Worm (Caenorhabditis elegans) whole organism, L2 larva: ENCODE data around the gene F55G7.4.

Experiments
- F13H6.1 ChIP-seq: sonication (generic microtip); optimal IDR thresholded peaks from 2 replicates; lab custom pipeline; 2016; ENCODE audit warnings: missing genetic modification characterization, missing compliant biosample characterization
- Y55F3AM.14 ChIP-seq: fragments of 200-800 bp; sonication (Bioruptor generic); optimal IDR thresholded peaks from 2 replicates; lab custom pipeline; 2018; ENCODE audit warnings: mild to moderate bottlenecking, missing genetic modification characterization, missing compliant biosample characterization
- ZK546.5 ChIP-seq: sonication (generic microtip); optimal IDR thresholded peaks from 2 replicates; lab custom pipeline; 2017; ENCODE audit warnings: missing biosample characterization, missing genetic modification characterization
- alr-1 ChIP-seq: fragments of 150-350 bp; optimal IDR thresholded peaks from 2 replicates; lab custom pipeline; 2014; ENCODE audit warnings: missing biosample characterization, missing genetic modification characterization
- aly-2 ChIP-seq: fragments of 150-350 bp; optimal IDR thresholded peaks from 2 replicates; lab custom pipeline; 2014; ENCODE audit warnings: missing biosample characterization, missing genetic modification characterization
- ama-1 ChIP-seq: fragments of 150-350 bp; optimal IDR thresholded peaks from 2 replicates; lab custom pipeline; 2018; ENCODE audit warnings: inconsistent platforms
- ceh-16 ChIP-seq: fragments of 150-350 bp; optimal IDR thresholded peaks from 2 replicates; lab custom pipeline; 2014; ENCODE audit warnings: missing biosample characterization, missing genetic modification characterization
- ceh-82 ChIP-seq: fragments of 150-350 bp; optimal IDR thresholded peaks from 2 replicates; lab custom pipeline; 2014; ENCODE audit warnings: missing biosample characterization, missing genetic modification characterization
- egl-27 ChIP-seq: sonication (generic microtip); optimal IDR thresholded peaks from 3 replicates; lab custom pipeline; 2017; ENCODE audit warnings: missing biosample characterization, missing genetic modification reagents, missing genetic modification characterization
- elt-1 ChIP-seq: fragments of 150-350 bp; optimal IDR thresholded peaks from 2 replicates; lab custom pipeline; 2014; ENCODE audit warnings: missing biosample characterization, missing genetic modification characterization
- elt-3 ChIP-seq: sonication (generic microtip); optimal IDR thresholded peaks from 2 replicates; lab custom pipeline; 2017; ENCODE audit warnings: missing biosample characterization, missing genetic modification characterization
- fos-1 ChIP-seq: fragments of 150-350 bp; optimal IDR thresholded peaks from 2 replicates; lab custom pipeline; 2014; ENCODE audit warnings: missing biosample characterization, missing genetic modification characterization
- gmeb-1 ChIP-seq: fragments of 150-350 bp; optimal IDR thresholded peaks from 2 replicates; lab custom pipeline; 2014; ENCODE audit warnings: missing biosample characterization, missing genetic modification characterization
- lin-13 ChIP-seq: fragments of 150-350 bp; optimal IDR thresholded peaks from 2 replicates; lab custom pipeline; 2014; ENCODE audit warnings: missing biosample characterization, missing genetic modification reagents, missing genetic modification characterization
- lin-39 ChIP-seq: fragments of 150-350 bp; optimal IDR thresholded peaks from 2 replicates; lab custom pipeline; 2014; ENCODE audit warnings: missing biosample characterization, missing genetic modification reagents, missing genetic modification characterization
- mdl-1 ChIP-seq, 2 experiments: fragments of 150-350 bp in 1 of 2; sonication (generic microtip) in 1 of 2; optimal IDR thresholded peaks; 2 replicates each; lab custom pipeline; 2017; ENCODE audit warnings: missing biosample characterization in 2 of 2, missing genetic modification characterization in 2 of 2
- nhr-11 ChIP-seq: fragments of 150-350 bp; optimal IDR thresholded peaks from 2 replicates; lab custom pipeline; 2014; ENCODE audit warnings: missing biosample characterization, missing genetic modification characterization
- nhr-21 ChIP-seq: fragments of 150-350 bp; optimal IDR thresholded peaks from 2 replicates; lab custom pipeline; 2014; ENCODE audit warnings: missing biosample characterization, missing genetic modification characterization
- nhr-23 ChIP-seq: fragments of 150-350 bp; optimal IDR thresholded peaks from 2 replicates; lab custom pipeline; 2014; ENCODE audit warnings: missing biosample characterization, missing genetic modification reagents, missing genetic modification characterization
- nhr-237 ChIP-seq: fragments of 150-350 bp; optimal IDR thresholded peaks from 2 replicates; lab custom pipeline; 2014; ENCODE audit warnings: missing biosample characterization, missing genetic modification characterization
- nhr-25 ChIP-seq: fragments of 150-350 bp; sonication (generic microtip); optimal IDR thresholded peaks from 3 replicates; lab custom pipeline; 2014; ENCODE audit warnings: missing biosample characterization, missing genetic modification characterization
- nhr-6 ChIP-seq: fragments of 150-350 bp; optimal IDR thresholded peaks from 2 replicates; lab custom pipeline; 2014; ENCODE audit warnings: missing biosample characterization, missing genetic modification characterization
- nhr-77 ChIP-seq: fragments of 150-350 bp; optimal IDR thresholded peaks from 2 replicates; lab custom pipeline; 2014; ENCODE audit warnings: missing biosample characterization, missing genetic modification characterization
- peb-1 ChIP-seq: fragments of 150-350 bp; optimal IDR thresholded peaks from 2 replicates; lab custom pipeline; 2014; ENCODE audit warnings: missing biosample characterization, missing genetic modification characterization
- sem-4 ChIP-seq: fragments of 150-350 bp; optimal IDR thresholded peaks from 2 replicates; lab custom pipeline; 2014; ENCODE audit warnings: missing biosample characterization, missing genetic modification reagents, missing genetic modification characterization
- skn-1 ChIP-seq: sonication (generic microtip); optimal IDR thresholded peaks from 2 replicates; lab custom pipeline; 2017; ENCODE audit warnings: missing biosample characterization, missing genetic modification characterization
- sma-3 ChIP-seq: sonication (generic microtip); optimal IDR thresholded peaks from 2 replicates; lab custom pipeline; 2016; ENCODE audit warnings: missing genetic modification reagents, missing genetic modification characterization, missing compliant biosample characterization
- unc-39 ChIP-seq: fragments of 150-350 bp; optimal IDR thresholded peaks from 2 replicates; lab custom pipeline; 2014; ENCODE audit warnings: missing biosample characterization, missing genetic modification characterization
- unc-55 ChIP-seq: fragments of 150-350 bp; sonication (generic microtip); optimal IDR thresholded peaks from 3 replicates; lab custom pipeline; 2014; ENCODE audit warnings: missing biosample characterization, missing genetic modification reagents, missing genetic modification characterization
- unc-62 ChIP-seq: fragments of 150-350 bp; optimal IDR thresholded peaks from 2 replicates; lab custom pipeline; 2014; ENCODE audit warnings: missing biosample characterization, missing genetic modification reagents, missing genetic modification characterization
- zag-1 ChIP-seq: fragments of 150-350 bp; optimal IDR thresholded peaks from 2 replicates; lab custom pipeline; 2014; ENCODE audit warnings: missing biosample characterization, missing genetic modification characterization
- ztf-1 ChIP-seq: fragments of 200-800 bp; sonication (Bioruptor generic); conservative IDR thresholded peaks from 2 replicates; pipeline ENCODE4 v1.3.6; 2022; ENCODE audit warnings: missing genetic modification characterization, missing compliant biosample characterization
- ztf-11 ChIP-seq: sonication (generic microtip); optimal IDR thresholded peaks from 2 replicates; lab custom pipeline; 2017; ENCODE audit warnings: missing biosample characterization, missing genetic modification characterization
- ztf-4 ChIP-seq: fragments of 150-350 bp; optimal IDR thresholded peaks from 2 replicates; lab custom pipeline; 2014; ENCODE audit warnings: missing biosample characterization, missing genetic modification characterization

F55G7.4 gene

ce11 chrX:11927585-11927984 is at the start of gene F55G7.4:
Gene F55G7.4, plus strand, starts transcription at chrX:11927885.
- TF ChIP-seq nhr-23 (tag; lab: Kevin White, UChicago) (no peak), nhr-77 (tag; lab: Kevin White, UChicago) (no peak)

ce11 chrX:11878109-11878508 is 49.6 kb upstream of the F55G7.4 start, which contains the start of gene Y62H9A.2:
Gene Y62H9A.2, minus strand, starts transcription at chrX:11878209.
- TF ChIP-seq alr-1 (tag; lab: Kevin White, UChicago): no peak
- TF ChIP-seq skn-1: no peak
- no peak for TF ChIP-seq nhr-6 (tag; lab: Kevin White, UChicago)
- no peak for TF ChIP-seq Y55F3AM.14 (GFP tag; lab: Kevin White, UChicago)
- TF ChIP-seq, all 48 proteins: peak for 0

ce11 chrX:11879871-11880270 is 47.8 kb upstream of the F55G7.4 start, which contains the start of the genes Y62H9A.3 and Y62H9A.4:
Gene Y62H9A.3, minus strand, starts transcription at chrX:11879971.
Gene Y62H9A.4, plus strand, starts transcription at chrX:11880126.
- TF ChIP-seq ztf-1 (GFP tag; lab: Robert Waterston, UW): no peak
- no peak for TF ChIP-seq fos-1 (tag; lab: Kevin White, UChicago)
- TF ChIP-seq zag-1: no peak
- no peak for TF ChIP-seq aly-2 (tag; lab: Kevin White, UChicago)
- no peak for TF ChIP-seq ztf-4 (tag; lab: Kevin White, UChicago)
- no peak for TF ChIP-seq nhr-6 (tag; lab: Kevin White, UChicago)
- no peak for TF ChIP-seq ztf-11 (tag; lab: Kevin White, UChicago)
- TF ChIP-seq peb-1 (tag; lab: Kevin White, UChicago): no peak
- no peak for TF ChIP-seq nhr-21
- no peak for TF ChIP-seq Y55F3AM.14 (GFP tag; lab: Kevin White, UChicago)
- TF ChIP-seq ceh-16 (tag; lab: Kevin White, UChicago): no peak
- TF ChIP-seq mdl-1 (tag; optimal IDR thresholded peaks at IDR 0.05; lab: Kevin White, UChicago): no peak
- no peak for TF ChIP-seq sem-4 (tag; lab: Kevin White, UChicago)
- TF ChIP-seq lin-13: no peak
- no peak for TF ChIP-seq nhr-11 (tag; lab: Kevin White, UChicago)
- TF ChIP-seq unc-55 (GFP tag; lab: Kevin White, UChicago): no peak
- no peak for TF ChIP-seq elt-1 (tag; lab: Kevin White, UChicago)
- no peak for TF ChIP-seq ama-1 (lab: Kevin White, UChicago)
- TF ChIP-seq lin-39: no peak
- TF ChIP-seq ceh-82 (tag; lab: Kevin White, UChicago): no peak

ce11 chrX:11882800-11883199 is 44.9 kb upstream of the F55G7.4 start, which contains the start of the genes Y62H9A.5 and ule-5:
Gene Y62H9A.5, minus strand, starts transcription at chrX:11882900.
Gene ule-5, plus strand, starts transcription at chrX:11883127.
- TF ChIP-seq zag-1: no peak
- TF ChIP-seq elt-3 (tag; lab: Kevin White, UChicago): no peak
- TF ChIP-seq nhr-25 (tag; lab: Kevin White, UChicago): no peak
- no peak for TF ChIP-seq gmeb-1
- no peak for TF ChIP-seq sma-3 (GFP tag; lab: Kevin White, UChicago)
- TF ChIP-seq nhr-77 (tag; lab: Kevin White, UChicago): no peak
- no peak for TF ChIP-seq nhr-237 (tag; lab: Kevin White, UChicago)
- no peak for TF ChIP-seq ZK546.5 (tag; lab: Kevin White, UChicago)

- TF ChIP-seq unc-39 (tag; lab: Kevin White, UChicago) (no peak), egl-27 (tag; lab: Kevin White, UChicago) (no peak), F13H6.1 (no peak), ztf-11 (tag; lab: Kevin White, UChicago) (no peak), lin-39 (no peak)
These were observed 42.1 kb upstream of the F55G7.4 start, which contains the start of gene Y62H9A.7 for ce11 chrX:11885577-11885976. Gene Y62H9A.7, minus strand, starts transcription at chrX:11885677.

- TF ChIP-seq unc-62 (GFP tag; lab: Kevin White, UChicago): no peak
- no peak for TF ChIP-seq ztf-1 (GFP tag; lab: Robert Waterston, UW)
These were observed 35.4 kb upstream of the F55G7.4 start, which contains the start of gene Y62H9A.8 for ce11 chrX:11892328-11892727. Gene Y62H9A.8, minus strand, starts transcription at chrX:11892428.
